Fruit fly (Drosophila melanogaster) whole organism, embryonic: ENCODE data around the gene CG31100.

Experiments used
- Ada2b ChIP-seq: fragments of 200-800 bp; sonication (Bioruptor generic); IDR thresholded peaks from 2 replicates; pipeline ENCODE4 v1.3.6; 2022; ENCODE audit warnings: missing biosample characterization, missing genetic modification characterization
- C15 ChIP-seq: fragments of 200-800 bp; sonication (Bioruptor generic); IDR thresholded peaks from 3 replicates; pipeline ENCODE4 v1.3.6; 2022; ENCODE audit warnings: missing biosample characterization, missing genetic modification characterization
- CG10431 ChIP-seq: fragments of 200-800 bp; sonication (Bioruptor generic); optimal IDR thresholded peaks from 3 replicates; lab custom pipeline; 2018; ENCODE audit warnings: missing biosample characterization, mild to moderate bottlenecking, missing genetic modification characterization
- CG10565 ChIP-seq: fragments of 200-800 bp; sonication (Bioruptor generic); optimal IDR thresholded peaks from 3 replicates; lab custom pipeline; 2016; ENCODE audit warnings: missing biosample characterization, mild to moderate bottlenecking, missing genetic modification characterization
- CG11093 ChIP-seq: fragments of 200-800 bp; sonication (Bioruptor generic); IDR thresholded peaks from 3 replicates; pipeline ENCODE4 v1.3.6; 2022; ENCODE audit warnings: missing biosample characterization, missing genetic modification characterization
- CG1233 ChIP-seq: fragments of 200-800 bp; sonication (Bioruptor generic); optimal IDR thresholded peaks from 4 replicates; lab custom pipeline; 2018; ENCODE audit warnings: missing biosample characterization, mild to moderate bottlenecking, missing genetic modification characterization
- CG13123 ChIP-seq: fragments of 200-800 bp; sonication (Bioruptor generic); optimal IDR thresholded peaks from 2 replicates; lab custom pipeline; 2016; ENCODE audit warnings: missing biosample characterization, missing genetic modification characterization
- CG16863 ChIP-seq: fragments of 200-800 bp; sonication (Bioruptor generic); optimal IDR thresholded peaks from 3 replicates; lab custom pipeline; 2016; ENCODE audit warnings: missing biosample characterization, missing genetic modification characterization
- CG17328 ChIP-seq: fragments of 200-800 bp; sonication (Bioruptor generic); IDR thresholded peaks from 2 replicates; pipeline ENCODE4 v1.3.6; 2022; ENCODE audit warnings: missing biosample characterization, missing genetic modification characterization
- CG17361 ChIP-seq: fragments of 200-800 bp; sonication (Bioruptor generic); IDR thresholded peaks from 3 replicates; pipeline ENCODE4 v1.3.6; 2022; ENCODE audit warnings: missing biosample characterization, missing genetic modification characterization
- CG4617 ChIP-seq: fragments of 200-800 bp; sonication (Bioruptor generic); optimal IDR thresholded peaks from 3 replicates; lab custom pipeline; 2016; ENCODE audit warnings: missing biosample characterization, missing genetic modification characterization, borderline replicate concordance
- CG5953 ChIP-seq: fragments of 200-800 bp; sonication (Bioruptor generic); IDR thresholded peaks from 2 replicates; pipeline ENCODE4 v1.3.6; 2022; ENCODE audit warnings: missing biosample characterization, missing genetic modification characterization
- CG6689 ChIP-seq: fragments of 200-800 bp; sonication (Bioruptor generic); IDR thresholded peaks from 2 replicates; pipeline ENCODE4 v1.3.6; 2022; ENCODE audit warnings: missing biosample characterization, missing genetic modification characterization
- CG7987 ChIP-seq: fragments of 200-800 bp; sonication (Bioruptor generic); optimal IDR thresholded peaks from 2 replicates; lab custom pipeline; 2018; ENCODE audit warnings: missing biosample characterization, mild to moderate bottlenecking, missing genetic modification characterization, moderate library complexity
- CG8290 ChIP-seq, 3 experiments: fragments of 200-800 bp; sonication (Bioruptor generic); optimal IDR thresholded peaks; 2 replicates each; lab custom pipeline; 2016 to 2019; ENCODE audit warnings: missing biosample characterization in 3 of 3, missing genetic modification characterization in 3 of 3, mild to moderate bottlenecking in 2 of 3, moderate library complexity in 1 of 3
- CG9215 ChIP-seq: fragments of 200-800 bp; sonication (Bioruptor generic); IDR thresholded peaks from 2 replicates; pipeline ENCODE4 v1.3.6; 2022; ENCODE audit warnings: missing biosample characterization, missing genetic modification characterization
- Camta ChIP-seq: fragments of 200-800 bp; sonication (Bioruptor generic); optimal IDR thresholded peaks from 2 replicates; lab custom pipeline; 2016; ENCODE audit warnings: missing biosample characterization, missing genetic modification characterization
- Eip74EF ChIP-seq, 2 experiments: fragments of 200-800 bp in 1 of 2; fragments of >200 bp in 1 of 2; sonication (Bioruptor generic) in 1 of 2; optimal IDR thresholded peaks; 2 replicates each; lab custom pipeline; 2017 to 2019; ENCODE audit warnings: missing biosample characterization in 2 of 2, missing genetic modification characterization in 2 of 2, mild to moderate bottlenecking in 1 of 2, moderate library complexity in 1 of 2
- Elba2 ChIP-seq: fragments of 200-800 bp; sonication (Bioruptor generic); optimal IDR thresholded peaks from 3 replicates; lab custom pipeline; 2016; ENCODE audit warnings: missing biosample characterization, missing genetic modification characterization
- Fer3 ChIP-seq: fragments of 200-800 bp; sonication (Bioruptor generic); optimal IDR thresholded peaks from 2 replicates; lab custom pipeline; 2018; ENCODE audit warnings: missing biosample characterization, mild to moderate bottlenecking, missing genetic modification characterization, moderate library complexity
- HLH4C ChIP-seq: fragments of 200-800 bp; sonication (Bioruptor generic); IDR thresholded peaks from 3 replicates; pipeline ENCODE4 v1.3.6; 2022; ENCODE audit warnings: missing biosample characterization, missing genetic modification characterization; ENCODE audit not compliant: partially characterized antibody
- Lim3 ChIP-seq: fragments of 200-800 bp; sonication (Bioruptor generic); IDR thresholded peaks from 2 replicates; pipeline ENCODE4 v1.3.6; 2022; ENCODE audit warnings: missing biosample characterization, missing genetic modification characterization
- Med ChIP-seq: fragments of 200-800 bp; sonication (Bioruptor generic); peaks from one replicate; lab custom pipeline; 2016; ENCODE audit warnings: missing biosample characterization, missing genetic modification characterization, mild to moderate bottlenecking, inconsistent platforms, moderate library complexity
- Mes4 ChIP-seq: fragments of 200-800 bp; sonication (Bioruptor generic); optimal IDR thresholded peaks from 2 replicates; lab custom pipeline; 2016; ENCODE audit warnings: missing biosample characterization, missing genetic modification characterization
- Myb ChIP-seq: fragments of 200-800 bp; sonication (Bioruptor generic); optimal IDR thresholded peaks from 2 replicates; lab custom pipeline; 2016; ENCODE audit warnings: missing biosample characterization, missing genetic modification characterization
- Sox100B ChIP-seq: fragments of 200-800 bp; sonication (Bioruptor generic); optimal IDR thresholded peaks from 3 replicates; lab custom pipeline; 2018; ENCODE audit warnings: missing biosample characterization, mild to moderate bottlenecking, missing genetic modification characterization
- Sry-δ ChIP-seq: fragments of 200-800 bp; sonication (Bioruptor generic); optimal IDR thresholded peaks from 2 replicates; lab custom pipeline; 2016; ENCODE audit warnings: missing biosample characterization, missing genetic modification characterization
- Usf ChIP-seq: fragments of 200-800 bp; sonication (Bioruptor generic); optimal IDR thresholded peaks from 2 replicates; lab custom pipeline; 2017; ENCODE audit warnings: missing genotype, missing biosample characterization, missing genetic modification characterization
- ato ChIP-seq: fragments of 200-800 bp; sonication (Bioruptor generic); IDR thresholded peaks from 2 replicates; pipeline ENCODE4 v1.3.6; 2022; ENCODE audit warnings: missing biosample characterization, missing genetic modification characterization; ENCODE audit not compliant: partially characterized antibody
- cg ChIP-seq: fragments of 200-800 bp; sonication (Bioruptor generic); optimal IDR thresholded peaks from 3 replicates; lab custom pipeline; 2019; ENCODE audit warnings: missing biosample characterization, mild to moderate bottlenecking, missing genetic modification characterization, moderate library complexity
- corto ChIP-seq: fragments of 200-800 bp; sonication (Bioruptor generic); optimal IDR thresholded peaks from 2 replicates; lab custom pipeline; 2016; ENCODE audit warnings: missing biosample characterization, mild to moderate bottlenecking, missing genetic modification characterization, moderate library complexity
- dysf ChIP-seq: fragments of 200-800 bp; sonication (Bioruptor generic); IDR thresholded peaks from 3 replicates; pipeline ENCODE4 v1.3.6; 2022; ENCODE audit warnings: missing biosample characterization, missing genetic modification characterization
- ftz-f1 ChIP-seq: fragments of 200-800 bp; sonication (Bioruptor generic); optimal IDR thresholded peaks from 2 replicates; lab custom pipeline; 2016; ENCODE audit warnings: missing biosample characterization, missing genetic modification characterization
- gcm2 ChIP-seq: fragments of 200-800 bp; sonication (Bioruptor generic); optimal IDR thresholded peaks from 2 replicates; lab custom pipeline; 2016; ENCODE audit warnings: missing biosample characterization, missing genetic modification characterization
- gem ChIP-seq: fragments of 200-800 bp; sonication (Bioruptor generic); optimal IDR thresholded peaks from 2 replicates; lab custom pipeline; 2019; ENCODE audit warnings: missing biosample characterization, mild to moderate bottlenecking, missing genetic modification characterization, moderate library complexity
- gfzf ChIP-seq: fragments of 200-800 bp; sonication (Bioruptor generic); optimal IDR thresholded peaks from 2 replicates; lab custom pipeline; 2016; ENCODE audit warnings: missing biosample characterization, mild to moderate bottlenecking, missing genetic modification characterization, moderate library complexity
- hkb ChIP-seq, 2 experiments: fragments of 200-800 bp in 1 of 2; fragments of >200 bp in 1 of 2; sonication (Bioruptor generic) in 1 of 2; IDR thresholded peaks in 1 of 2; optimal IDR thresholded peaks in 1 of 2; 2 replicates each; pipeline versions ENCODE4 v1.3.6 to Lab custom; 2017 to 2022; ENCODE audit warnings: missing biosample characterization in 1 of 2, missing genetic modification characterization in 1 of 2
- jing ChIP-seq: fragments of 200-800 bp; sonication (Bioruptor generic); optimal IDR thresholded peaks from 2 replicates; lab custom pipeline; 2018; ENCODE audit warnings: missing biosample characterization, mild to moderate bottlenecking, missing genetic modification characterization
- maf-S ChIP-seq: fragments of 200-800 bp; sonication (Bioruptor generic); optimal IDR thresholded peaks from 2 replicates; lab custom pipeline; 2016; ENCODE audit warnings: missing biosample characterization, missing genetic modification characterization
- repo ChIP-seq: fragments of 200-800 bp; sonication (Bioruptor generic); optimal IDR thresholded peaks from 2 replicates; lab custom pipeline; 2016; ENCODE audit warnings: missing biosample characterization, missing genetic modification characterization
- sc ChIP-seq, 3 experiments: fragments of >200 bp in 2 of 3; fragments of 200-800 bp in 1 of 3; sonication (Bioruptor generic) in 1 of 3; optimal IDR thresholded peaks; 2 replicates in 2 of 3; 3 replicates in 1 of 3; lab custom pipeline; 2017; ENCODE audit warnings: mild to moderate bottlenecking in 1 of 3, missing biosample characterization in 1 of 3, missing genetic modification characterization in 1 of 3, missing genetic modification reagents in 1 of 3
- tap ChIP-seq: fragments of 200-800 bp; optimal IDR thresholded peaks from 3 replicates; lab custom pipeline; 2019; ENCODE audit warnings: missing biosample characterization, mild to moderate bottlenecking, missing genetic modification characterization, moderate library complexity
- tup ChIP-seq: fragments of 200-800 bp; sonication (Bioruptor generic); optimal IDR thresholded peaks from 2 replicates; lab custom pipeline; 2016; ENCODE audit warnings: missing biosample characterization, mild to moderate bottlenecking, missing genetic modification characterization, moderate library complexity
- vvl ChIP-seq: fragments of 200-800 bp; sonication (Bioruptor generic); IDR thresholded peaks from 2 replicates; pipeline ENCODE4 v1.3.6; 2022; ENCODE audit warnings: missing biosample characterization, missing genetic modification characterization
- wdn ChIP-seq: fragments of 200-800 bp; sonication (Bioruptor generic); IDR thresholded peaks from 2 replicates; pipeline ENCODE4 v1.3.6; 2022; ENCODE audit warnings: missing biosample characterization, missing genetic modification characterization
- zen2 ChIP-seq: fragments of 200-800 bp; sonication (Bioruptor generic); IDR thresholded peaks from 3 replicates; pipeline ENCODE4 v1.3.6; 2022; ENCODE audit warnings: missing biosample characterization, missing genetic modification characterization; ENCODE audit not compliant: partially characterized antibody
- zfh1 ChIP-seq: fragments of 200-800 bp; sonication (Bioruptor generic); IDR thresholded peaks from 3 replicates; pipeline ENCODE4 v1.3.6; 2022; ENCODE audit warnings: missing biosample characterization, missing genetic modification characterization

The CG31100 gene

DNA sequence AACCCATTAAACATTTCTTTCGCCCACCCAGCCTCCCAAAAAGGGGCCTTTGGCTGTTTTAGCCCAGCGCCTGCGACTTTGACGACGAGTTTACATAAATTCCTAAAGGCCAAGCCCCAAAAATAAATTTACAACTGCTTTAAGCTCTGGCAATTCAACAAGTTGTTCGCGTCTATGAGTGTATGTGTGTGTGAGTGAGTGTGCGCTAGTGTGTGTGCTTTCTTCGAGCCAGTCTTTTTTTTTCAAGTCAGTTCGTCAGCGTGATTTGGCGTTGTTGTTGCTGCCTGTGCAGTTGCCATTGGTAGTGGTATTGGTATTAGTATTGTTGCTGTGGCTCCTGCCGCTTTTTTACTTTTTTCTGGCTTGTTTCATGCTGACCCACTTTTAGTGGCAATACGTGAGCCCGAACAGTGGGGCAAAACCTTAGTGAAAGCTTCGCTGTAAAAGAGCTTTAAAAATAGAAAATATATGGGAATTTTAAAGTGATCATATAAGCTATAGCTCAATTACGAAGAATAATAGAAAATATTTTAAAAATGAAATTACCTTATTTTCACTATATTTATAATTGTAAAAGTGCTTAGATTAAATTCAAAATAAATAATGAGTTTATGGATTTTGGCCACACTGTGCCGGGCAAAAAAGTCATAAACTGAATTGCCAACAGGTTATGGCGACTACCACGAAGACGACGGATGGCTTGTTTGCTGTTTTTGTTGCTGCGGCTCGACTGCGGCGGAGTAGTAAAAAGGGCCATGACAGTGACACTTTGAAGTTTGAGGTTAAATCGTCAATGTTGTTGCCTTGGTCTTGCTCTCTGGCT, 57.7 kb downstream of the CG31100 start (continued):
- TF ChIP-seq cg (GFP tag; lab: Kevin White, UChicago) (peak; percentile 77), CG5953 (0 out of 2 replicates have a peak, but pooled peaks have one; percentile 53), Camta (GFP tag; lab: Kevin White, UChicago) (peak; percentile 5), CG16863 (peak; percentile 9), tup (GFP tag; lab: Kevin White, UChicago) (no peak), dysf (GFP tag; lab: Robert Waterston, UW) (peak; percentile 92), Sox100B (GFP tag; lab: Kevin White, UChicago) (peak; percentile 92), tap (tag; lab: Kevin White, UChicago) (peak; percentile 80), corto (GFP tag; lab: Kevin White, UChicago) (peak; percentile 44), sc (optimal IDR thresholded peaks at IDR 0.05; lab: Kevin White, UChicago) (no peak), sc (GFP tag; optimal IDR thresholded peaks at IDR 0.05; lab: Kevin White, UChicago) (peak; percentile 71), jing (GFP tag; lab: Kevin White, UChicago) (peak; percentile 55), Lim3 (GFP tag; lab: Robert Waterston, UW) (no peak), repo (no peak), vvl (GFP tag; lab: Robert Waterston, UW) (peak; percentile 86), gcm2 (no peak), Sry-δ (GFP tag; lab: Kevin White, UChicago) (no peak), ftz-f1 (GFP tag; lab: Kevin White, UChicago) (peak; percentile 86), zfh1 (peak; percentile 77), CG7987 (peak; percentile 51), CG10565 (GFP tag; lab: Kevin White, UChicago) (no peak), CG13123 (GFP tag; lab: Kevin White, UChicago) (peak; percentile 42), Eip74EF (GFP tag; optimal IDR thresholded peaks at IDR 0.05; lab: Kevin White, UChicago) (peak in 1 of 2 experiments; percentile 93), CG4617 (GFP tag; lab: Kevin White, UChicago) (peak; percentile 5), maf-S (GFP tag; lab: Kevin White, UChicago) (no peak), Usf (GFP tag; lab: Kevin White, UChicago) (peak; percentile 63), Fer3 (tag; lab: Kevin White, UChicago) (peak; percentile 76), CG8290 (GFP tag; optimal IDR thresholded peaks at IDR 0.05; lab: Kevin White, UChicago) (peak; percentile 52), CG8290 (tag; optimal IDR thresholded peaks at IDR 0.05; lab: Kevin White, UChicago) (no peak), C15 (GFP tag; lab: Robert Waterston, UW) (no peak), Med (GFP tag; lab: Kevin White, UChicago) (peak; percentile 90), hkb (optimal IDR thresholded peaks at IDR 0.05; lab: Kevin White, UChicago) (no peak), hkb (GFP tag; IDR thresholded peaks at IDR 0.05; lab: Robert Waterston, UW) (peak; percentile 90), CG6689 (GFP tag; lab: Robert Waterston, UW) (peak; percentile 89), CG11093 (peak; percentile 79), gem (tag; lab: Kevin White, UChicago) (peak; percentile 95), CG17328 (GFP tag; lab: Robert Waterston, UW) (peak; percentile 83), HLH4C (GFP tag; lab: Robert Waterston, UW) (no peak), CG10431 (GFP tag; lab: Kevin White, UChicago) (peak; percentile 80), gfzf (no peak), Elba2 (GFP tag; lab: Kevin White, UChicago) (no peak), Ada2b (GFP tag; lab: Robert Waterston, UW) (peak; percentile 83), zen2 (GFP tag; lab: Robert Waterston, UW) (no peak), CG9215 (GFP tag; lab: Robert Waterston, UW) (peak; percentile 35), CG1233 (GFP tag; lab: Kevin White, UChicago) (peak; percentile 74), Myb (GFP tag; lab: Kevin White, UChicago) (peak; percentile 18), CG17361 (GFP tag; lab: Robert Waterston, UW) (peak; percentile 92), wdn (GFP tag; lab: Robert Waterston, UW) (0 out of 2 replicates have a peak, but pooled peaks have one; percentile 9), Mes4 (GFP tag; lab: Kevin White, UChicago) (no peak), ato (no peak)
